Worm (Caenorhabditis elegans): Measurements from ENCODE around the gene F55B11.6.
"Not testable (repeated sequence)": the region's sequence is repeated elsewhere in the genome, so short reads cannot be mapped to it uniquely, and the experiment has no call there.

The F55B11.6 gene

ce11 chrIV:14444077-14444476, 27.0 kb upstream of the F55B11.6 start, which contains the start of gene tra-3:
TSS of gene tra-3 (minus strand) at chrIV:14444183.
- TF ChIP-seq pqm-1 (tag; optimal IDR thresholded peaks at IDR 0.05) (no peak), nhr-25 (tag; optimal IDR thresholded peaks at IDR 0.05) (no peak), nfya-1 (tag; optimal IDR thresholded peaks at IDR 0.05; ENCODE audit: insufficient read depth) (no peak), mml-1 (tag; optimal IDR thresholded peaks at IDR 0.05) (no peak), ceh-28 (tag; optimal IDR thresholded peaks at IDR 0.05) (no peak), elt-2 (tag; optimal IDR thresholded peaks at IDR 0.05) (no peak), unc-62 (GFP tag; optimal IDR thresholded peaks at IDR 0.05) (no peak), ZK546.5 (tag; optimal IDR thresholded peaks at IDR 0.05) (no peak), nhr-28 (tag; optimal IDR thresholded peaks at IDR 0.05) (no peak), nhr-76 (tag; optimal IDR thresholded peaks at IDR 0.05) (no peak), pha-4 (tag; optimal IDR thresholded peaks at IDR 0.05) (no peak), ama-1 (optimal IDR thresholded peaks at IDR 0.05) (no peak), tbx-2 (tag; optimal IDR thresholded peaks at IDR 0.05) (no peak), zag-1 (tag; optimal IDR thresholded peaks at IDR 0.05) (no peak), sea-2 (GFP tag; optimal IDR thresholded peaks at IDR 0.05) (no peak), fkh-10 (GFP tag; optimal IDR thresholded peaks at IDR 0.05) (no peak), jun-1 (tag; optimal IDR thresholded peaks at IDR 0.05) (no peak), daf-12 (tag; optimal IDR thresholded peaks at IDR 0.05) (no peak), nhr-67 (tag; optimal IDR thresholded peaks at IDR 0.05) (no peak), lsy-12 (tag; optimal IDR thresholded peaks at IDR 0.05) (no peak)

ce11 chrIV:14437391-14437790, 20.4 kb upstream of the F55B11.6 start:
- TF ChIP-seq nfya-1 (tag; optimal IDR thresholded peaks at IDR 0.05; ENCODE audit: insufficient read depth) (peak; percentile 72), fkh-2 (tag; optimal IDR thresholded peaks at IDR 0.05) (no peak)

ce11 chrIV:14435902-14436301, 18.9 kb upstream of the F55B11.6 start:
- TF ChIP-seq R02D3.7 (tag; optimal IDR thresholded peaks at IDR 0.05) = no peak
- no peak for TF ChIP-seq elt-2 (tag; optimal IDR thresholded peaks at IDR 0.05)
- no peak for TF ChIP-seq ZK546.5 (tag; optimal IDR thresholded peaks at IDR 0.05)
- no peak for TF ChIP-seq fkh-10 (GFP tag; optimal IDR thresholded peaks at IDR 0.05)
- TF ChIP-seq lin-15B (tag; optimal IDR thresholded peaks at IDR 0.05) = no peak
- no peak for TF ChIP-seq ztf-4 (tag; optimal IDR thresholded peaks at IDR 0.05)
- no peak for TF ChIP-seq ceh-82 (tag; optimal IDR thresholded peaks at IDR 0.05)
- TF ChIP-seq nhr-25 (tag; optimal IDR thresholded peaks at IDR 0.05) = no peak
- no peak for TF ChIP-seq ceh-9 (tag; optimal IDR thresholded peaks at IDR 0.05)
- no peak for TF ChIP-seq nhr-43 (tag; optimal IDR thresholded peaks at IDR 0.05; ENCODE audit: poor library complexity, severe bottlenecking)
- no peak for TF ChIP-seq jun-1 (tag; optimal IDR thresholded peaks at IDR 0.05)
- no peak for TF ChIP-seq nhr-23 (tag; optimal IDR thresholded peaks at IDR 0.05)
- no peak for TF ChIP-seq ceh-16 (tag; optimal IDR thresholded peaks at IDR 0.05)

ce11 chrIV:14430853-14431252, 13.8 kb upstream of the F55B11.6 start, which contains the start of gene F55B11.4:
TSS of gene F55B11.4 (minus strand) at chrIV:14430920.
- TF ChIP-seq nhr-43 (tag; optimal IDR thresholded peaks at IDR 0.05; ENCODE audit: poor library complexity, severe bottlenecking) = no peak
- no peak for TF ChIP-seq fkh-2 (tag; optimal IDR thresholded peaks at IDR 0.05)
- no peak for TF ChIP-seq snpc-4 (tag; optimal IDR thresholded peaks at IDR 0.05)
- no peak for TF ChIP-seq mml-1 (tag; optimal IDR thresholded peaks at IDR 0.05)
- TF ChIP-seq sea-2 (GFP tag; optimal IDR thresholded peaks at IDR 0.05) = no peak
- TF ChIP-seq ztf-4 (tag; optimal IDR thresholded peaks at IDR 0.05) = no peak
- no peak for TF ChIP-seq skn-1 (tag; optimal IDR thresholded peaks at IDR 0.05)
- no peak for TF ChIP-seq ceh-28 (tag; optimal IDR thresholded peaks at IDR 0.05)
- TF ChIP-seq ztf-11 (tag; optimal IDR thresholded peaks at IDR 0.05) = no peak
- TF ChIP-seq pha-4 (tag; optimal IDR thresholded peaks at IDR 0.05) = peak; percentile 65
- no peak for TF ChIP-seq zag-1 (tag; optimal IDR thresholded peaks at IDR 0.05)
- TF ChIP-seq elt-1 (tag; optimal IDR thresholded peaks at IDR 0.05) = no peak
- TF ChIP-seq R02D3.7 (tag; optimal IDR thresholded peaks at IDR 0.05) = no peak
- no peak for TF ChIP-seq nhr-237 (tag; optimal IDR thresholded peaks at IDR 0.05)
- TF ChIP-seq nhr-25 (tag; optimal IDR thresholded peaks at IDR 0.05) = no peak
- peak; percentile 87 for TF ChIP-seq pqm-1 (tag; optimal IDR thresholded peaks at IDR 0.05)
- no peak for TF ChIP-seq nhr-67 (tag; optimal IDR thresholded peaks at IDR 0.05)
- peak; percentile 88 for TF ChIP-seq elt-2 (tag; optimal IDR thresholded peaks at IDR 0.05)

ce11 chrIV:14427395-14427794, 10.4 kb upstream of the F55B11.6 start, which contains the start of gene F55B11.5:
TSS of gene F55B11.5 (plus strand) at chrIV:14427695.
- TF ChIP-seq ceh-28, nhr-77, nhr-11 (tag; optimal IDR thresholded peaks at IDR 0.05): not testable (repeated sequence)

Data from whole organism, L3 larva.